Fruit fly (Drosophila melanogaster): ENCODE results near the gene Rbp6.
A peak's percentile ranks its signal among the peaks of the same experiment; 100 is the strongest.

Rbp6 gene

dm6 chr3L:17015663-17016575, 222.1 kb downstream of the Rbp6 start, which contains the start of the genes CG6664 and CG7728:
CG6664 (minus strand) TSS chr3L:17016180.
CG7728 (plus strand) TSS chr3L:17016536.
- TF ChIP-seq CG11902 (GFP tag; optimal IDR thresholded peaks at IDR 0.05) (peak; percentile 41), lz (GFP tag; optimal IDR thresholded peaks at IDR 0.05) (peak; percentile 71), Eip78C (GFP tag) (peak; percentile 60), Lpt (GFP tag; optimal IDR thresholded peaks at IDR 0.05) (peak; percentile 19), Sox14 (GFP tag; optimal IDR thresholded peaks at IDR 0.05) (peak; percentile 42), CG8632 (GFP tag; optimal IDR thresholded peaks at IDR 0.05) (peak; percentile 48), CG6792 (GFP tag; optimal IDR thresholded peaks at IDR 0.05) (peak; percentile 14), CG6163 (GFP tag; IDR thresholded peaks at IDR 0.05) (0 out of 3 replicates have a peak, but pooled peaks have one; percentile 47), Blimp-1 (GFP tag; optimal IDR thresholded peaks at IDR 0.05) (peak; percentile 6), CG3032 (tag; optimal IDR thresholded peaks at IDR 0.05) (peak; percentile 64), esn (GFP tag; optimal IDR thresholded peaks at IDR 0.05) (peak; percentile 67), CG7368 (GFP tag; optimal IDR thresholded peaks at IDR 0.05) (no peak), CG4318 (GFP tag; optimal IDR thresholded peaks at IDR 0.05) (no peak), CG1621 (tag; optimal IDR thresholded peaks at IDR 0.05) (no peak), Hr39 (GFP tag; optimal IDR thresholded peaks at IDR 0.05) (peak; percentile 56), Ets21C (GFP tag; optimal IDR thresholded peaks at IDR 0.05) (peak; percentile 54), CG31627 (GFP tag; optimal IDR thresholded peaks at IDR 0.05) (peak; percentile 65), fkh (GFP tag; optimal IDR thresholded peaks at IDR 0.05) (peak; percentile 99), CG11762 (GFP tag; optimal IDR thresholded peaks at IDR 0.05; ENCODE audit: insufficient read depth) (peak; percentile 37), cyc (GFP tag; optimal IDR thresholded peaks at IDR 0.05) (peak; percentile 57), OdsH (GFP tag; optimal IDR thresholded peaks at IDR 0.05) (no peak), fd59A (GFP tag; optimal IDR thresholded peaks at IDR 0.05) (peak; percentile 34), Sox15 (GFP tag; optimal IDR thresholded peaks at IDR 0.05) (peak; percentile 42), topi (GFP tag; optimal IDR thresholded peaks at IDR 0.05) (peak; percentile 60), acj6 (GFP tag; optimal IDR thresholded peaks at IDR 0.05) (no peak), dac (GFP tag; optimal IDR thresholded peaks at IDR 0.05) (peak; percentile 15), CG3919 (GFP tag; optimal IDR thresholded peaks at IDR 0.05) (peak; percentile 33), salr (GFP tag; optimal IDR thresholded peaks at IDR 0.05) (no peak)

dm6 chr3L:17012017-17012719, 225.8 kb downstream of the Rbp6 start, which contains the start of gene CG3764:
CG3764 (minus strand) TSS chr3L:17012565.
- peak; percentile 43 for TF ChIP-seq OdsH (GFP tag; optimal IDR thresholded peaks at IDR 0.05)
- TF ChIP-seq CG11294 (GFP tag; IDR thresholded peaks at IDR 0.05) = no peak
- TF ChIP-seq net (GFP tag; optimal IDR thresholded peaks at IDR 0.05) = peak; percentile 65
- peak; percentile 28 for TF ChIP-seq CG3032 (tag; optimal IDR thresholded peaks at IDR 0.05)
- peak; percentile 63 for TF ChIP-seq cyc (GFP tag; optimal IDR thresholded peaks at IDR 0.05)
- TF ChIP-seq dsx (GFP tag; optimal IDR thresholded peaks at IDR 0.05; ENCODE audit: poor library complexity, severe bottlenecking) = peak; percentile 17
- no peak for TF ChIP-seq Gug (GFP tag; IDR thresholded peaks at IDR 0.05)
- TF ChIP-seq Ets21C (GFP tag; optimal IDR thresholded peaks at IDR 0.05) = peak; percentile 36
- TF ChIP-seq CG31627 (GFP tag; optimal IDR thresholded peaks at IDR 0.05) = peak; percentile 37
- no peak for TF ChIP-seq Eip93F (GFP tag; optimal IDR thresholded peaks at IDR 0.05)
- peak; percentile 63 for TF ChIP-seq esn (GFP tag; optimal IDR thresholded peaks at IDR 0.05)
- TF ChIP-seq CG3919 (GFP tag; optimal IDR thresholded peaks at IDR 0.05) = peak; percentile 75
- TF ChIP-seq fkh (GFP tag; optimal IDR thresholded peaks at IDR 0.05) = peak; percentile 99
- peak; percentile 39 for TF ChIP-seq eg (GFP tag; IDR thresholded peaks at IDR 0.05)
- peak in 1 of 2 experiments; percentile 65 for TF ChIP-seq salr (GFP tag; optimal IDR thresholded peaks at IDR 0.05)
- TF ChIP-seq CG15336 (GFP tag; IDR thresholded peaks at IDR 0.05) = no peak; the same call in 1 of the 2 replicates
- TF ChIP-seq svp (GFP tag) = peak; percentile 77
- no peak for TF ChIP-seq spab (GFP tag; optimal IDR thresholded peaks at IDR 0.05)
- peak; percentile 34 for TF ChIP-seq Smox (GFP tag; optimal IDR thresholded peaks at IDR 0.05)
- TF ChIP-seq Sox15 (GFP tag; optimal IDR thresholded peaks at IDR 0.05) = no peak
- peak; percentile 18; the same call in 1 of the 3 replicates for TF ChIP-seq CG8119 (GFP tag; IDR thresholded peaks at IDR 0.05)
- TF ChIP-seq achi (GFP tag; optimal IDR thresholded peaks at IDR 0.05) = peak; percentile 52
- peak; percentile 52 for TF ChIP-seq pdm3 (GFP tag; optimal IDR thresholded peaks at IDR 0.05)
- TF ChIP-seq CG10631 (GFP tag; optimal IDR thresholded peaks at IDR 0.05) = no peak
- peak; percentile 55 for TF ChIP-seq Eip75B (GFP tag; optimal IDR thresholded peaks at IDR 0.05)
- no peak for TF ChIP-seq CG11902 (GFP tag; optimal IDR thresholded peaks at IDR 0.05)
- peak; percentile 66 for TF ChIP-seq lz (GFP tag; optimal IDR thresholded peaks at IDR 0.05)
- TF ChIP-seq fd59A (GFP tag; optimal IDR thresholded peaks at IDR 0.05) = no peak
- peak; percentile 43 for TF ChIP-seq acj6 (GFP tag; optimal IDR thresholded peaks at IDR 0.05)
- no peak for TF ChIP-seq Lpt (GFP tag; optimal IDR thresholded peaks at IDR 0.05)
- peak; percentile 54 for TF ChIP-seq CG34406 (GFP tag; optimal IDR thresholded peaks at IDR 0.05)
- TF ChIP-seq CG11762 (GFP tag; optimal IDR thresholded peaks at IDR 0.05; ENCODE audit: insufficient read depth) = no peak
- TF ChIP-seq Sox14 (GFP tag; optimal IDR thresholded peaks at IDR 0.05) = peak; percentile 68
